Fruit fly (Drosophila melanogaster) whole organism, embryonic: ENCODE measurements around the gene CG18171.
A peak's percentile ranks its signal among the peaks of the same experiment; 100 is the strongest.

Experiments
- ATbp ChIP-seq: fragments of 200-800 bp; sonication (Bioruptor generic); optimal IDR thresholded peaks from 2 replicates; lab custom pipeline; 2017; ENCODE audit warnings: missing biosample characterization, mild to moderate bottlenecking, missing genetic modification characterization, missing genetic modification reagents
- CG10267 ChIP-seq: fragments of 200-800 bp; sonication (Bioruptor generic); optimal IDR thresholded peaks from 2 replicates; lab custom pipeline; 2018; ENCODE audit warnings: missing biosample characterization, mild to moderate bottlenecking, missing genetic modification characterization, moderate library complexity
- CG1233 ChIP-seq: fragments of 200-800 bp; sonication (Bioruptor generic); optimal IDR thresholded peaks from 4 replicates; lab custom pipeline; 2018; ENCODE audit warnings: missing biosample characterization, mild to moderate bottlenecking, missing genetic modification characterization
- CG1603 ChIP-seq: fragments of 200-800 bp; sonication (Bioruptor generic); optimal IDR thresholded peaks from 2 replicates; lab custom pipeline; 2019; ENCODE audit warnings: missing biosample characterization, mild to moderate bottlenecking, missing genetic modification characterization, moderate library complexity
- CG16779 ChIP-seq: fragments of 200-800 bp; sonication (Bioruptor generic); IDR thresholded peaks from 2 replicates; pipeline ENCODE4 v1.3.6; 2022; ENCODE audit warnings: missing biosample characterization, missing genetic modification characterization
- CG17328 ChIP-seq: fragments of 200-800 bp; sonication (Bioruptor generic); IDR thresholded peaks from 2 replicates; pipeline ENCODE4 v1.3.6; 2022; ENCODE audit warnings: missing biosample characterization, missing genetic modification characterization
- CG18599 ChIP-seq: fragments of 200-800 bp; sonication (Bioruptor generic); optimal IDR thresholded peaks from 3 replicates; lab custom pipeline; 2017; ENCODE audit warnings: missing biosample characterization, missing genetic modification characterization, mild to moderate bottlenecking, moderate library complexity, missing genetic modification reagents
- CG2889 ChIP-seq: fragments of 200-800 bp; sonication (Bioruptor generic); IDR thresholded peaks from 3 replicates; pipeline ENCODE4 v1.3.6; 2022; ENCODE audit warnings: missing biosample characterization, missing genetic modification characterization
- CG32532 ChIP-seq: fragments of 200-800 bp; sonication (Bioruptor generic); IDR thresholded peaks from 2 replicates; pipeline ENCODE4 v1.3.6; 2022; ENCODE audit warnings: missing biosample characterization, missing genetic modification characterization
- CG34224 ChIP-seq: fragments of 200-800 bp; sonication (Bioruptor generic); IDR thresholded peaks from 3 replicates; pipeline ENCODE4 v1.3.6; 2022; ENCODE audit warnings: missing biosample characterization, missing genetic modification characterization; ENCODE audit not compliant: partially characterized antibody
- CG43689 ChIP-seq: fragments of 200-800 bp; sonication (Bioruptor generic); IDR thresholded peaks from 2 replicates; pipeline ENCODE4 v1.3.6; 2022; ENCODE audit warnings: missing biosample characterization, missing genetic modification characterization
- CG6654 ChIP-seq: fragments of 200-800 bp; sonication (Bioruptor generic); optimal IDR thresholded peaks from 2 replicates; lab custom pipeline; 2017; ENCODE audit warnings: missing biosample characterization, mild to moderate bottlenecking, missing genetic modification characterization
- CG6689 ChIP-seq: fragments of 200-800 bp; sonication (Bioruptor generic); IDR thresholded peaks from 2 replicates; pipeline ENCODE4 v1.3.6; 2022; ENCODE audit warnings: missing biosample characterization, missing genetic modification characterization
- D ChIP-seq, 2 experiments: fragments of 200-800 bp in 1 of 2; fragments of >200 bp in 1 of 2; sonication (Bioruptor generic) in 1 of 2; optimal IDR thresholded peaks; 2 replicates in 1 of 2; 3 replicates in 1 of 2; lab custom pipeline; 2017; ENCODE audit warnings: mild to moderate bottlenecking in 1 of 2, missing biosample characterization in 1 of 2, missing genetic modification characterization in 1 of 2, missing genetic modification reagents in 1 of 2
- Dip3 ChIP-seq: fragments of 200-800 bp; sonication (Bioruptor generic); optimal IDR thresholded peaks from 3 replicates; lab custom pipeline; 2016; ENCODE audit warnings: missing biosample characterization, missing genetic modification characterization
- Doc3 ChIP-seq: fragments of 200-800 bp; sonication (Bioruptor generic); IDR thresholded peaks from 3 replicates; pipeline ENCODE4 v1.3.6; 2022; ENCODE audit warnings: missing biosample characterization, missing genetic modification characterization; ENCODE audit not compliant: partially characterized antibody
- Dref ChIP-seq: fragments of 200-800 bp; sonication (Bioruptor generic); IDR thresholded peaks from 2 replicates; pipeline ENCODE4 v1.3.6; 2022; ENCODE audit warnings: missing biosample characterization, missing genetic modification characterization
- Fer1 ChIP-seq: fragments of 200-800 bp; sonication (Bioruptor generic); optimal IDR thresholded peaks from 2 replicates; lab custom pipeline; 2017; ENCODE audit warnings: missing biosample characterization, mild to moderate bottlenecking, missing genetic modification characterization
- HLH54F ChIP-seq: fragments of 200-800 bp; sonication (Bioruptor generic); optimal IDR thresholded peaks from 3 replicates; lab custom pipeline; 2016; ENCODE audit warnings: missing biosample characterization, missing genetic modification characterization
- Hr51 ChIP-seq, 2 experiments: fragments of 200-800 bp; sonication (Bioruptor generic); optimal IDR thresholded peaks; 2 replicates in 1 of 2; 3 replicates in 1 of 2; lab custom pipeline; 2016 to 2018; ENCODE audit warnings: missing biosample characterization in 2 of 2, missing genetic modification characterization in 2 of 2, mild to moderate bottlenecking in 1 of 2, moderate library complexity in 1 of 2
- Lim3 ChIP-seq: fragments of 200-800 bp; sonication (Bioruptor generic); IDR thresholded peaks from 2 replicates; pipeline ENCODE4 v1.3.6; 2022; ENCODE audit warnings: missing biosample characterization, missing genetic modification characterization
- Mad ChIP-seq: fragments of 200-800 bp; sonication (Bioruptor generic); optimal IDR thresholded peaks from 2 replicates; lab custom pipeline; 2016; ENCODE audit warnings: missing biosample characterization, missing genetic modification characterization
- Nf-YA ChIP-seq: fragments of 200-800 bp; sonication (Bioruptor generic); IDR thresholded peaks from 2 replicates; pipeline ENCODE4 v1.3.6; 2022; ENCODE audit warnings: missing biosample characterization, missing genetic modification characterization
- Side ChIP-seq: fragments of 200-800 bp; sonication (Bioruptor generic); optimal IDR thresholded peaks from 2 replicates; lab custom pipeline; 2016; ENCODE audit warnings: missing biosample characterization, missing genetic modification characterization
- abd-A ChIP-seq: fragments of 200-800 bp; sonication (Bioruptor generic); optimal IDR thresholded peaks from 3 replicates; lab custom pipeline; 2019; ENCODE audit warnings: missing biosample characterization, mild to moderate bottlenecking, missing genetic modification characterization, moderate library complexity
- bowl ChIP-seq: fragments of 200-800 bp; sonication (Bioruptor generic); IDR thresholded peaks from 2 replicates; pipeline ENCODE4 v1.3.6; 2022; ENCODE audit warnings: missing biosample characterization, missing genetic modification characterization
- cg ChIP-seq: fragments of 200-800 bp; sonication (Bioruptor generic); optimal IDR thresholded peaks from 3 replicates; lab custom pipeline; 2019; ENCODE audit warnings: missing biosample characterization, mild to moderate bottlenecking, missing genetic modification characterization, moderate library complexity
- crc ChIP-seq: fragments of 200-800 bp; sonication (Bioruptor generic); optimal IDR thresholded peaks from 2 replicates; lab custom pipeline; 2016; ENCODE audit warnings: missing biosample characterization, missing genetic modification characterization
- dmrt99B ChIP-seq: fragments of 200-800 bp; sonication (Bioruptor generic); optimal IDR thresholded peaks from 2 replicates; lab custom pipeline; 2018; ENCODE audit warnings: missing biosample characterization, mild to moderate bottlenecking, missing genetic modification characterization, moderate library complexity
- dpn ChIP-seq, 2 experiments: fragments of 200-800 bp; sonication (Bioruptor generic); optimal IDR thresholded peaks; 3 replicates each; lab custom pipeline; 2016; ENCODE audit warnings: missing biosample characterization in 2 of 2, missing genetic modification characterization in 2 of 2
- dysf ChIP-seq: fragments of 200-800 bp; sonication (Bioruptor generic); IDR thresholded peaks from 3 replicates; pipeline ENCODE4 v1.3.6; 2022; ENCODE audit warnings: missing biosample characterization, missing genetic modification characterization
- emc ChIP-seq: fragments of 200-800 bp; sonication (Bioruptor generic); optimal IDR thresholded peaks from 2 replicates; lab custom pipeline; 2016; ENCODE audit warnings: missing biosample characterization, missing genetic modification characterization
- gcm2 ChIP-seq: fragments of 200-800 bp; sonication (Bioruptor generic); optimal IDR thresholded peaks from 2 replicates; lab custom pipeline; 2016; ENCODE audit warnings: missing biosample characterization, missing genetic modification characterization
- jing ChIP-seq: fragments of 200-800 bp; sonication (Bioruptor generic); optimal IDR thresholded peaks from 2 replicates; lab custom pipeline; 2018; ENCODE audit warnings: missing biosample characterization, mild to moderate bottlenecking, missing genetic modification characterization
- ken ChIP-seq: fragments of 200-800 bp; sonication (Bioruptor generic); IDR thresholded peaks from 3 replicates; pipeline ENCODE4 v1.3.6; 2022; ENCODE audit warnings: missing biosample characterization, missing genetic modification characterization
- lbe ChIP-seq: fragments of 200-800 bp; sonication (Bioruptor generic); optimal IDR thresholded peaks from 2 replicates; lab custom pipeline; 2016; ENCODE audit warnings: missing biosample characterization, mild to moderate bottlenecking, missing genetic modification characterization
- otp ChIP-seq: fragments of 200-800 bp; sonication (Bioruptor generic); IDR thresholded peaks from 3 replicates; pipeline ENCODE4, ENCODE4 v1.3.6; 2022; ENCODE audit warnings: missing biosample characterization, missing genetic modification characterization
- pho ChIP-seq: fragments of 200-800 bp; sonication (Bioruptor generic); optimal IDR thresholded peaks from 2 replicates; lab custom pipeline; 2016; ENCODE audit warnings: missing biosample characterization, missing genetic modification characterization
- prd ChIP-seq, 3 experiments: fragments of >200 bp in 2 of 3; fragments of 200-800 bp in 1 of 3; sonication (Bioruptor generic) in 1 of 3; optimal IDR thresholded peaks in 2 of 3; IDR thresholded peaks in 1 of 3; 2 replicates in 2 of 3; 3 replicates in 1 of 3; pipeline versions ENCODE4 v1.3.6 to Lab custom; 2017 to 2022; ENCODE audit warnings: missing biosample characterization in 1 of 3, missing genetic modification characterization in 1 of 3
- run ChIP-seq: fragments of 200-800 bp; sonication (Bioruptor generic); optimal IDR thresholded peaks from 3 replicates; lab custom pipeline; 2018; ENCODE audit warnings: missing biosample characterization, mild to moderate bottlenecking, missing genetic modification characterization
- sd ChIP-seq: fragments of 200-800 bp; sonication (Bioruptor generic); optimal IDR thresholded peaks from 3 replicates; lab custom pipeline; 2018; ENCODE audit warnings: missing biosample characterization, mild to moderate bottlenecking, missing genetic modification characterization, moderate library complexity
- tap ChIP-seq: fragments of 200-800 bp; optimal IDR thresholded peaks from 3 replicates; lab custom pipeline; 2019; ENCODE audit warnings: missing biosample characterization, mild to moderate bottlenecking, missing genetic modification characterization, moderate library complexity
- toy ChIP-seq: fragments of 200-800 bp; sonication (Bioruptor generic); IDR thresholded peaks from 2 replicates; pipeline ENCODE4 v1.3.6; 2022; ENCODE audit warnings: missing biosample characterization, missing genetic modification characterization
- ttk ChIP-seq: fragments of 200-800 bp; sonication (Bioruptor generic); IDR thresholded peaks from 2 replicates; pipeline ENCODE4 v2.1.2; 2022; ENCODE audit warnings: missing biosample characterization, missing genetic modification characterization
- vfl ChIP-seq: fragments of 200-800 bp; sonication (Bioruptor generic); optimal IDR thresholded peaks from 2 replicates; lab custom pipeline; 2016; ENCODE audit warnings: missing biosample characterization, missing genetic modification characterization
- vvl ChIP-seq: fragments of 200-800 bp; sonication (Bioruptor generic); IDR thresholded peaks from 2 replicates; pipeline ENCODE4 v1.3.6; 2022; ENCODE audit warnings: missing biosample characterization, missing genetic modification characterization
- zen2 ChIP-seq: fragments of 200-800 bp; sonication (Bioruptor generic); IDR thresholded peaks from 3 replicates; pipeline ENCODE4 v1.3.6; 2022; ENCODE audit warnings: missing biosample characterization, missing genetic modification characterization; ENCODE audit not compliant: partially characterized antibody

Gene CG18171

DNA sequence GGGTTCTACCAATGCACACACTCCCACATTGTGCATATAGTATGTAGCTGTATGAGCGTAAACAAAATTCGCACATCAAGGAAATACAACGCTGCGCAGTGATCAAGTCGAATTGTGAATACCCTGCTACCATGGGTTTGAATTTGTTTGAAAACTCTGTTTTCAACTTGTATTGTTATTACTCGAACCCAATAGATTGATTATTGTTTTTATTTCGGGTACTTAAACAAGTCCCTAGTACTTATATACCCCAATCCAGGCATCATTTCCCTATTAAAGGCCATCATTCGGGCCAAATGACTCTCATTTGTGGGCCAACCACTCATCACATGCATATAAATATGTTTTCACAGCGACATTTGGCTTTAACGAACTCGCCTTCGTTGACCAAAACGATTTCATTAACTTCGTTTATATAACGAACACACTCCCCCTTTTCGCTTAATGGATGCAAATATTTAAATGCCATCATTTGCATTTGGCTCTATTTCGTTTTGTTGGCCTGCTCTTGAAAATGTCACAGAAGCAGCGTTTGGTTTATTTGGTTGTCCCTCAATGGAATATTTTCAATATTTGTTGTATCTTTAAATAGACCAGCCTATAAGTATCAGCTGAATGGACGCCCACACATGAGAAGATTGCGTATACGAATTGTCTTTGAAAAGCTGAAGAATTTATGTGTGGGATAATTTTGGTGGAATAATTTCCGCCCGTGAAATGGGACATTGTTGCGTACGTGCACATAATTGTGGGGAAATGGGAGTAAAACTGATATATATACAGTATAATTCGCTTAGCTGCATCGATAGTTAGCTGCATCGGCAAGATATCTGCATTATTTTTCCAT, 17.4 kb upstream of the CG18171 start (continued):
- TF ChIP-seq emc (GFP tag; lab: Kevin White, UChicago) (no peak), crc (peak; percentile 60), dmrt99B (peak; percentile 77), cg (GFP tag; lab: Kevin White, UChicago) (no peak), gcm2 (GFP tag; lab: Kevin White, UChicago) (peak; percentile 39), prd (optimal IDR thresholded peaks at IDR 0.05; lab: Kevin White, UChicago) (no peak), prd (GFP tag; IDR thresholded peaks at IDR 0.05; lab: Robert Waterston, UW) (peak; percentile 78), abd-A (peak; percentile 34), Hr51 (GFP tag; optimal IDR thresholded peaks at IDR 0.05; lab: Kevin White, UChicago) (peak; percentile 34 to 83), dysf (GFP tag; lab: Robert Waterston, UW) (peak; percentile 88), ATbp (peak; percentile 26), Lim3 (peak; percentile 53; the same call in 1 of the 2 replicates), CG6654 (GFP tag; lab: Kevin White, UChicago) (no peak), CG1233 (GFP tag; lab: Kevin White, UChicago) (peak; percentile 54), zen2 (GFP tag; lab: Robert Waterston, UW) (no peak), pho (peak; percentile 40), CG32532 (GFP tag; lab: Robert Waterston, UW) (peak; percentile 81), vfl (peak; percentile 11), dpn (GFP tag; optimal IDR thresholded peaks at IDR 0.05; lab: Kevin White, UChicago) (peak; percentile 62 to 79), sd (peak; percentile 87), CG6689 (GFP tag; lab: Robert Waterston, UW) (peak; percentile 74), CG2889 (GFP tag; lab: Robert Waterston, UW) (peak; percentile 67; the same call in 2 of the 3 replicates), lbe (GFP tag; lab: Kevin White, UChicago) (peak; percentile 32), ttk (peak; percentile 72), vvl (GFP tag; lab: Robert Waterston, UW) (peak; percentile 89), CG17328 (peak; percentile 73; the same call in 1 of the 2 replicates), D (optimal IDR thresholded peaks at IDR 0.05; lab: Kevin White, UChicago) (no peak), D (GFP tag; optimal IDR thresholded peaks at IDR 0.05; lab: Kevin White, UChicago) (no peak), HLH54F (GFP tag; lab: Kevin White, UChicago) (peak; percentile 66), Side (peak; percentile 23), Doc3 (GFP tag; lab: Robert Waterston, UW) (no peak), Mad (GFP tag; lab: Kevin White, UChicago) (peak; percentile 42), jing (GFP tag; lab: Kevin White, UChicago) (peak; percentile 50), CG1603 (peak; percentile 70), toy (GFP tag; lab: Robert Waterston, UW) (peak; percentile 43; the same call in 1 of the 2 replicates), Dip3 (GFP tag; lab: Kevin White, UChicago) (peak; percentile 70), CG10267 (tag; lab: Kevin White, UChicago) (peak; percentile 19), CG16779 (GFP tag; lab: Robert Waterston, UW) (no peak), otp (GFP tag; lab: Robert Waterston, UW) (peak; percentile 54; the same call in 1 of the 3 replicates), Dref (GFP tag; lab: Robert Waterston, UW) (no peak), ken (peak; percentile 53; the same call in 2 of the 3 replicates), Nf-YA (GFP tag; lab: Robert Waterston, UW) (no peak), CG43689 (GFP tag; lab: Robert Waterston, UW) (peak; percentile 82), run (tag; lab: Kevin White, UChicago) (peak; percentile 11), bowl (peak; percentile 74; the same call in 1 of the 2 replicates), tap (peak; percentile 72), CG34224 (no peak), Fer1 (GFP tag; lab: Kevin White, UChicago) (no peak), CG18599 (no peak)
